Fruit fly (Drosophila melanogaster) whole organism, adult: ENCODE data around the gene CG14194.

ENCODE experiments used
- CG11617 ChIP-seq: fragments of 200-800 bp; sonication (Bioruptor generic); optimal IDR thresholded peaks from 2 replicates; lab custom pipeline; 2017; ENCODE audit warnings: mild to moderate bottlenecking, missing biosample characterization, missing genetic modification reagents, missing genetic modification characterization
- CG12768 ChIP-seq: fragments of 200-800 bp; sonication (Bioruptor generic); optimal IDR thresholded peaks from 2 replicates; lab custom pipeline; 2017; ENCODE audit warnings: missing biosample characterization, missing genetic modification characterization, mild to moderate bottlenecking, moderate library complexity, missing genetic modification reagents
- CG14711 ChIP-seq: fragments of 200-800 bp; sonication (Bioruptor generic); optimal IDR thresholded peaks from 2 replicates; lab custom pipeline; 2018; ENCODE audit warnings: missing biosample characterization, mild to moderate bottlenecking, missing genetic modification characterization, moderate library complexity
- CG1620 ChIP-seq: fragments of 200-800 bp; sonication (Bioruptor generic); optimal IDR thresholded peaks from 2 replicates; lab custom pipeline; 2016; ENCODE audit warnings: missing biosample characterization, missing genetic modification characterization
- CG7045 ChIP-seq: fragments of 200-800 bp; sonication (Bioruptor generic); optimal IDR thresholded peaks from 2 replicates; lab custom pipeline; 2017; ENCODE audit warnings: missing biosample characterization, mild to moderate bottlenecking, missing genetic modification characterization
- CG7101 ChIP-seq: fragments of 200-800 bp; sonication (Bioruptor generic); optimal IDR thresholded peaks from 2 replicates; lab custom pipeline; 2018; ENCODE audit warnings: missing biosample characterization, mild to moderate bottlenecking, missing genetic modification characterization, moderate library complexity
- Crg-1 ChIP-seq: fragments of 200-800 bp; sonication (Bioruptor generic); optimal IDR thresholded peaks from 2 replicates; lab custom pipeline; 2016; ENCODE audit warnings: missing biosample characterization, missing genetic modification characterization
- Hr96 ChIP-seq: fragments of 200-800 bp; sonication (Bioruptor generic); optimal IDR thresholded peaks from 2 replicates; lab custom pipeline; 2016; ENCODE audit warnings: missing biosample characterization, missing genetic modification characterization
- Mnt ChIP-seq: fragments of 200-800 bp; sonication (Bioruptor generic); optimal IDR thresholded peaks from 2 replicates; lab custom pipeline; 2016; ENCODE audit warnings: missing biosample characterization, mild to moderate bottlenecking, missing genetic modification characterization
- bab1 ChIP-seq: fragments of 200-800 bp; sonication (Bioruptor generic); optimal IDR thresholded peaks from 3 replicates; lab custom pipeline; 2019; ENCODE audit warnings: missing biosample characterization, mild to moderate bottlenecking, missing genetic modification characterization, moderate library complexity
- kay ChIP-seq: fragments of 200-800 bp; sonication (Bioruptor generic); peaks from one replicate; lab custom pipeline; 2016; ENCODE audit warnings: missing biosample characterization, missing genetic modification characterization, borderline replicate concordance
- tj ChIP-seq: fragments of 200-800 bp; sonication (Bioruptor generic); optimal IDR thresholded peaks from 3 replicates; lab custom pipeline; 2017; ENCODE audit warnings: missing biosample characterization, mild to moderate bottlenecking, missing genetic modification characterization, moderate library complexity
- toe ChIP-seq: fragments of 200-800 bp; sonication (Bioruptor generic); optimal IDR thresholded peaks from 2 replicates; lab custom pipeline; 2016; ENCODE audit warnings: missing biosample characterization, missing genetic modification characterization

- TF ChIP-seq CG7045 (no peak), Hr96 (GFP tag; lab: Kevin White, UChicago) (no peak), tj (GFP tag; lab: Kevin White, UChicago) (peak; percentile 53), CG11617 (GFP tag; lab: Kevin White, UChicago) (no peak), CG7101 (tag; lab: Kevin White, UChicago) (no peak), toe (GFP tag; lab: Kevin White, UChicago) (no peak), Mnt (GFP tag; lab: Kevin White, UChicago) (peak; percentile 3), CG12768 (GFP tag; lab: Kevin White, UChicago) (no peak), Crg-1 (GFP tag; lab: Kevin White, UChicago) (no peak), CG1620 (no peak), bab1 (GFP tag; lab: Kevin White, UChicago) (no peak), kay (GFP tag; lab: Kevin White, UChicago) (no peak), CG14711 (tag; lab: Kevin White, UChicago) (no peak)
These were observed 28.0 kb upstream of the CG14194 start for dm6 chrX:19165144-19166011.
